Worm (Caenorhabditis elegans) whole organism, L4 larva: ENCODE results near the gene F01D5.3.

Experiments used
- D1046.2 ChIP-seq: fragments of 200-800 bp; sonication (Bioruptor generic); IDR thresholded peaks from 2 replicates; pipeline ENCODE4 v1.3.6; 2022; ENCODE audit warnings: missing genetic modification characterization, missing compliant biosample characterization
- F44E2.7 ChIP-seq: fragments of 200-800 bp; sonication (Bioruptor generic); IDR thresholded peaks from 2 replicates; pipeline ENCODE4 v2.1.2; 2022; ENCODE audit warnings: missing genetic modification characterization, missing compliant biosample characterization
- F49E8.2 ChIP-seq: sonication (generic microtip); optimal IDR thresholded peaks from 2 replicates; lab custom pipeline; 2016; ENCODE audit warnings: missing compliant biosample characterization, mild to moderate bottlenecking, missing genetic modification characterization, borderline replicate concordance
- R02D3.7 ChIP-seq: fragments of 150-350 bp; sonication (generic microtip); optimal IDR thresholded peaks from 3 replicates; lab custom pipeline; 2014; ENCODE audit warnings: missing biosample characterization, missing genetic modification characterization
- Y105C5A.15 ChIP-seq: fragments of 200-800 bp; sonication (Bioruptor generic); IDR thresholded peaks from 2 replicates; pipeline ENCODE4 v1.3.6; 2022; ENCODE audit warnings: missing genetic modification characterization, missing compliant biosample characterization
- Y75B8A.6 ChIP-seq: fragments of 200-800 bp; sonication (Bioruptor generic); IDR thresholded peaks from 2 replicates; pipeline ENCODE4 v1.3.6; 2022; ENCODE audit warnings: missing genetic modification reagents, missing genetic modification characterization, missing compliant biosample characterization
- ZK337.2 ChIP-seq: fragments of 200-800 bp; sonication (Bioruptor generic); IDR thresholded peaks from 2 replicates; pipeline ENCODE4 v1.3.6; 2022; ENCODE audit warnings: missing genetic modification reagents, missing genetic modification characterization, missing compliant biosample characterization
- ZK546.5 ChIP-seq, 2 experiments: sonication (generic microtip); optimal IDR thresholded peaks; 2 replicates each; lab custom pipeline; 2017; ENCODE audit warnings: missing biosample characterization in 2 of 2, missing genetic modification characterization in 2 of 2
- aly-2 ChIP-seq: sonication (generic microtip); optimal IDR thresholded peaks from 2 replicates; lab custom pipeline; 2018; ENCODE audit warnings: missing biosample characterization, missing genetic modification characterization
- ama-1 ChIP-seq: fragments of 150-350 bp; optimal IDR thresholded peaks from 2 replicates; lab custom pipeline; 2014; ENCODE audit warnings: inconsistent platforms, mixed read lengths
- arid-1 ChIP-seq: fragments of 200-800 bp; sonication (Bioruptor generic); conservative IDR thresholded peaks from 2 replicates; pipeline ENCODE4 v1.3.6; 2022; ENCODE audit warnings: missing genetic modification reagents, missing genetic modification characterization, missing compliant biosample characterization
- attf-4 ChIP-seq: sonication (generic microtip); optimal IDR thresholded peaks from 3 replicates; lab custom pipeline; 2017; ENCODE audit warnings: missing biosample characterization, missing genetic modification characterization
- ceh-20 ChIP-seq: fragments of 200-800 bp; sonication (Bioruptor generic); IDR thresholded peaks from 2 replicates; pipeline ENCODE4 v1.3.6; 2022; ENCODE audit warnings: missing genetic modification reagents, missing genetic modification characterization, missing compliant biosample characterization
- ceh-28 ChIP-seq: fragments of 150-350 bp; optimal IDR thresholded peaks from 2 replicates; lab custom pipeline; 2014; ENCODE audit warnings: missing biosample characterization, missing genetic modification reagents, missing genetic modification characterization
- ceh-44 ChIP-seq: fragments of 200-800 bp; sonication (Bioruptor generic); IDR thresholded peaks from 2 replicates; pipeline ENCODE4 v1.3.6; 2022; ENCODE audit warnings: missing genetic modification reagents, missing genetic modification characterization, missing compliant biosample characterization
- ceh-82 ChIP-seq: sonication (generic microtip); optimal IDR thresholded peaks from 2 replicates; lab custom pipeline; 2017; ENCODE audit warnings: missing biosample characterization, missing genetic modification characterization
- ces-1 ChIP-seq: fragments of 150-350 bp; sonication (generic microtip); optimal IDR thresholded peaks from 4 replicates; lab custom pipeline; 2014; ENCODE audit warnings: missing biosample characterization, missing genetic modification reagents, missing genetic modification characterization
- cey-2 ChIP-seq: sonication (generic microtip); optimal IDR thresholded peaks from 3 replicates; lab custom pipeline; 2017; ENCODE audit warnings: missing genetic modification characterization, mild to moderate bottlenecking, missing compliant biosample characterization, antibody characterized with exemption, borderline replicate concordance; ENCODE audit not compliant: insufficient read depth
- ctbp-1 ChIP-seq: fragments of 200-800 bp; sonication (Bioruptor generic); IDR thresholded peaks from 2 replicates; pipeline ENCODE4 v1.3.6; 2022; ENCODE audit warnings: missing genetic modification reagents, missing genetic modification characterization, missing compliant biosample characterization
- daf-19 ChIP-seq: fragments of 200-800 bp; sonication (Bioruptor generic); conservative IDR thresholded peaks from 2 replicates; pipeline ENCODE4 v1.3.6; 2022; ENCODE audit warnings: missing genetic modification characterization, missing compliant biosample characterization
- dmd-6 ChIP-seq: fragments of 200-800 bp; sonication (Bioruptor generic); IDR thresholded peaks from 2 replicates; pipeline ENCODE4 v1.3.6; 2022; ENCODE audit warnings: missing genetic modification reagents, missing genetic modification characterization, missing compliant biosample characterization
- dve-1 ChIP-seq: sonication (generic microtip); optimal IDR thresholded peaks from 2 replicates; lab custom pipeline; 2017; ENCODE audit warnings: antibody characterized with exemption, mild to moderate bottlenecking, missing genetic modification characterization, missing compliant biosample characterization; ENCODE audit not compliant: insufficient read depth
- egl-27 ChIP-seq: sonication (generic microtip); optimal IDR thresholded peaks from 3 replicates; lab custom pipeline; 2017; ENCODE audit warnings: missing biosample characterization, missing genetic modification reagents, missing genetic modification characterization
- egl-43 ChIP-seq: fragments of 200-800 bp; sonication (Bioruptor generic); IDR thresholded peaks from 2 replicates; pipeline ENCODE4 v1.3.6; 2022; ENCODE audit warnings: missing genetic modification reagents, missing genetic modification characterization, missing compliant biosample characterization
- jun-1 ChIP-seq: fragments of 150-350 bp; optimal IDR thresholded peaks from 2 replicates; lab custom pipeline; 2014; ENCODE audit warnings: missing biosample characterization, missing genetic modification reagents, missing genetic modification characterization
- lim-7 ChIP-seq: fragments of 200-800 bp; sonication (Bioruptor generic); IDR thresholded peaks from 2 replicates; pipeline ENCODE4 v1.3.6; 2022; ENCODE audit warnings: missing genetic modification characterization, missing compliant biosample characterization
- lin-29 ChIP-seq: fragments of 200-800 bp; sonication (Bioruptor generic); IDR thresholded peaks from 2 replicates; pipeline ENCODE4 v1.3.6; 2022; ENCODE audit warnings: missing genetic modification reagents, missing genetic modification characterization, missing compliant biosample characterization
- lin-39 ChIP-seq: fragments of 150-350 bp; optimal IDR thresholded peaks from 2 replicates; lab custom pipeline; 2014; ENCODE audit warnings: missing biosample characterization, missing genetic modification reagents, missing genetic modification characterization
- lir-3 ChIP-seq: sonication (generic microtip); optimal IDR thresholded peaks from 2 replicates; lab custom pipeline; 2016; ENCODE audit warnings: mild to moderate bottlenecking, missing genetic modification characterization, missing compliant biosample characterization
- lsy-2 ChIP-seq, 2 experiments: fragments of 150-350 bp in 1 of 2; sonication (generic microtip) in 1 of 2; optimal IDR thresholded peaks; 2 replicates each; lab custom pipeline; 2014 to 2017; ENCODE audit warnings: missing biosample characterization in 2 of 2, missing genetic modification characterization in 2 of 2
- mes-2 ChIP-seq: sonication (generic microtip); optimal IDR thresholded peaks from 2 replicates; lab custom pipeline; 2016; ENCODE audit warnings: missing genotype, mild to moderate bottlenecking, missing genetic modification characterization, missing compliant biosample characterization; ENCODE audit not compliant: poor library complexity, severe bottlenecking
- mxl-2 ChIP-seq: fragments of 200-800 bp; sonication (Bioruptor generic); conservative IDR thresholded peaks from 2 replicates; pipeline ENCODE4 v1.3.6; 2022; ENCODE audit warnings: missing genetic modification reagents, missing genetic modification characterization, missing compliant biosample characterization
- mxl-3 ChIP-seq: fragments of 200-800 bp; sonication (Bioruptor generic); optimal IDR thresholded peaks from 2 replicates; lab custom pipeline; 2018; ENCODE audit warnings: mild to moderate bottlenecking, missing genetic modification characterization, missing compliant biosample characterization
- nhr-10 ChIP-seq: fragments of 150-350 bp; optimal IDR thresholded peaks from 2 replicates; lab custom pipeline; 2014; ENCODE audit warnings: missing biosample characterization, missing genetic modification characterization
- nhr-11 ChIP-seq: fragments of 150-350 bp; optimal IDR thresholded peaks from 2 replicates; lab custom pipeline; 2014; ENCODE audit warnings: missing biosample characterization, missing genetic modification characterization
- nhr-28 ChIP-seq: fragments of 150-350 bp; optimal IDR thresholded peaks from 2 replicates; lab custom pipeline; 2014; ENCODE audit warnings: missing biosample characterization, missing genetic modification characterization
- pha-4 ChIP-seq, 2 experiments: fragments of 150-350 bp in 1 of 2; fragments of 200-800 bp in 1 of 2; sonication (Bioruptor generic) in 1 of 2; IDR thresholded peaks in 1 of 2; optimal IDR thresholded peaks in 1 of 2; 2 replicates each; pipeline versions ENCODE4 v1.3.6 to Lab custom; 2014 to 2022; ENCODE audit warnings: missing genetic modification characterization in 2 of 2, missing genetic modification reagents in 2 of 2, missing biosample characterization in 1 of 2, missing compliant biosample characterization in 1 of 2
- rbr-2 ChIP-seq: sonication (generic microtip); optimal IDR thresholded peaks from 2 replicates; lab custom pipeline; 2016; ENCODE audit warnings: missing genotype, missing genetic modification characterization, missing compliant biosample characterization
- saeg-2 ChIP-seq: fragments of 200-800 bp; sonication (Bioruptor generic); IDR thresholded peaks from 2 replicates; pipeline ENCODE4 v1.3.6; 2022; ENCODE audit warnings: missing genetic modification reagents, missing genetic modification characterization, missing compliant biosample characterization
- skn-1 ChIP-seq: fragments of 150-350 bp; optimal IDR thresholded peaks from 2 replicates; lab custom pipeline; 2014; ENCODE audit warnings: missing biosample characterization, missing genetic modification characterization
- snpc-4 ChIP-seq: fragments of 150-350 bp; optimal IDR thresholded peaks from 2 replicates; lab custom pipeline; 2014; ENCODE audit warnings: missing biosample characterization, missing genetic modification characterization
- unc-39 ChIP-seq: sonication (generic microtip); optimal IDR thresholded peaks from 2 replicates; lab custom pipeline; 2017; ENCODE audit warnings: missing biosample characterization, missing genetic modification characterization
- unc-62 ChIP-seq, 3 experiments: fragments of 150-350 bp in 1 of 3; sonication (generic microtip); optimal IDR thresholded peaks in 2 of 3; peaks in 1 of 3; 1 replicate in 1 of 3; 2 replicates in 2 of 3; lab custom pipeline; 2014 to 2017; ENCODE audit warnings: missing biosample characterization in 3 of 3, missing genetic modification characterization in 3 of 3, missing genetic modification reagents in 3 of 3, missing genotype in 1 of 3
- vab-7 ChIP-seq: fragments of 200-800 bp; sonication (Bioruptor generic); IDR thresholded peaks from 2 replicates; pipeline ENCODE4 v1.3.6; 2022; ENCODE audit warnings: missing genetic modification reagents, missing genetic modification characterization, missing compliant biosample characterization
- zag-1 ChIP-seq: fragments of 150-350 bp; optimal IDR thresholded peaks from 2 replicates; lab custom pipeline; 2014; ENCODE audit warnings: missing biosample characterization, missing genetic modification characterization
- zfp-2 ChIP-seq: sonication (generic microtip); optimal IDR thresholded peaks from 2 replicates; lab custom pipeline; 2016; ENCODE audit warnings: mild to moderate bottlenecking, missing genetic modification characterization, missing compliant biosample characterization
- zfp-3 ChIP-seq: fragments of 200-800 bp; sonication (Bioruptor generic); conservative IDR thresholded peaks from 2 replicates; pipeline ENCODE4 v1.3.6; 2022; ENCODE audit warnings: missing genetic modification reagents, missing genetic modification characterization, missing compliant biosample characterization
- ztf-11 ChIP-seq: fragments of 150-350 bp; optimal IDR thresholded peaks from 2 replicates; lab custom pipeline; 2014; ENCODE audit warnings: missing biosample characterization, missing genetic modification characterization

F01D5.3 gene

DNA sequence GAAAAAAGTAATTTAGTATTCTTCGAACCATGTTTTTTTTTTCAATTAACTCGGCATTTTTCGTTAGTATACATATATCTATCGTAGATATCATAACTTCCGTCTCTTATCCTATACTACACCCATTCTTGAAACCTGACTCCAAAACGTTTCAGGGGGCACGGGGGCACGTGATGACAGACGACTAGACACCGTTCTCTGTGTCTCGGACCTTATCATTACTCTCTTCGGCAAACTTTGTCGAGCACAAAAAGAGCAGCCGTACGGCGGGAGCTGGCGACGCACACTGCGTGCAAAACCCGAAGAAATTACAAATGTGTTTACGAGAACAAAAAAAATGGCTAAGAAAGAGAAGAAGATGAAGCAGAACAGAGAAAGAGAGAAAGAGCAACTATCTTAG, 44.3 kb upstream of the F01D5.3 start (continued):
- TF ChIP-seq F49E8.2 (tag; lab: Kevin White, UChicago), result no peak
- TF ChIP-seq Y75B8A.6, result no peak
- TF ChIP-seq aly-2 (tag; lab: Kevin White, UChicago), result no peak
- TF ChIP-seq daf-19 (GFP tag; lab: Robert Waterston, UW), result no peak
- no peak for TF ChIP-seq unc-39 (tag; lab: Kevin White, UChicago)
- TF ChIP-seq cey-2 (tag; lab: Kevin White, UChicago), result no peak
- no peak for TF ChIP-seq saeg-2 (GFP tag; lab: Robert Waterston, UW)
- TF ChIP-seq ceh-28 (tag; lab: Kevin White, UChicago), result no peak
- TF ChIP-seq rbr-2 (tag; lab: Kevin White, UChicago), result peak; percentile 55
- no peak for TF ChIP-seq ztf-11
- TF ChIP-seq lin-29 (GFP tag; lab: Robert Waterston, UW), result no peak
- peak; percentile 92 for TF ChIP-seq nhr-28 (tag; lab: Kevin White, UChicago)
- TF ChIP-seq D1046.2 (GFP tag; lab: Robert Waterston, UW), result no peak
- no peak for TF ChIP-seq arid-1
- TF ChIP-seq ama-1 (lab: Kevin White, UChicago), result peak; percentile 30
- no peak for TF ChIP-seq ZK546.5 (tag; optimal IDR thresholded peaks at IDR 0.05; lab: Kevin White, UChicago)

ce11 chrII:14042836-14043604, 43.1 kb upstream of the F01D5.3 start:
- TF ChIP-seq zfp-3 (GFP tag; lab: Robert Waterston, UW) (no peak), ztf-11 (no peak), jun-1 (tag; lab: Kevin White, UChicago) (no peak), zfp-2 (tag; lab: Kevin White, UChicago) (no peak), egl-27 (tag; lab: Kevin White, UChicago) (no peak), ZK337.2 (GFP tag; lab: Robert Waterston, UW) (no peak), unc-62 (GFP tag; optimal IDR thresholded peaks at IDR 0.05 in 1 of 2; lab: Kevin White, UChicago) (no peak), unc-62 (tag; optimal IDR thresholded peaks at IDR 0.05; lab: Kevin White, UChicago) (no peak), lsy-2 (tag; optimal IDR thresholded peaks at IDR 0.05; lab: Kevin White, UChicago) (peak in 1 of 2 experiments; percentile 12), mxl-3 (GFP tag; lab: Kevin White, UChicago) (peak; percentile 61), lir-3 (tag; lab: Kevin White, UChicago) (no peak), F44E2.7 (GFP tag; lab: Robert Waterston, UW) (no peak), dmd-6 (GFP tag; lab: Robert Waterston, UW) (peak; percentile 67), nhr-11 (tag; lab: Kevin White, UChicago) (no peak), egl-43 (GFP tag; lab: Robert Waterston, UW) (no peak), mxl-2 (GFP tag; lab: Robert Waterston, UW) (peak; percentile 54; the same call in 1 of the 2 replicates), vab-7 (GFP tag; lab: Robert Waterston, UW) (no peak), lin-39 (no peak), ctbp-1 (GFP tag; lab: Robert Waterston, UW) (no peak), nhr-28 (tag; lab: Kevin White, UChicago) (peak; percentile 42), skn-1 (tag; lab: Kevin White, UChicago) (no peak), nhr-10 (tag; lab: Kevin White, UChicago) (no peak), ceh-20 (no peak), Y105C5A.15 (GFP tag; lab: Robert Waterston, UW) (no peak), pha-4 (GFP tag; IDR thresholded peaks at IDR 0.05; lab: Robert Waterston, UW) (no peak), pha-4 (tag; optimal IDR thresholded peaks at IDR 0.05; lab: Kevin White, UChicago) (no peak), snpc-4 (tag; lab: Kevin White, UChicago) (no peak), zag-1 (tag; lab: Kevin White, UChicago) (no peak), mes-2 (tag; lab: Kevin White, UChicago) (peak; percentile 34), ces-1 (GFP tag; lab: Kevin White, UChicago) (no peak), R02D3.7 (tag; lab: Kevin White, UChicago) (no peak), attf-4 (no peak), ceh-44 (GFP tag; lab: Robert Waterston, UW) (no peak), lim-7 (GFP tag; lab: Robert Waterston, UW) (no peak), dve-1 (tag; lab: Kevin White, UChicago) (peak; percentile 86), ceh-82 (tag; lab: Kevin White, UChicago) (no peak)
